Worm (Caenorhabditis elegans) whole organism, L3 larva: ENCODE results near the gene ace-3.

Source experiments
- ZK546.5 ChIP-seq: sonication (generic microtip); optimal IDR thresholded peaks from 2 replicates; lab custom pipeline; 2017; ENCODE audit warnings: missing biosample characterization, missing genetic modification characterization
- aly-2 ChIP-seq: fragments of 150-350 bp; optimal IDR thresholded peaks from 2 replicates; lab custom pipeline; 2014; ENCODE audit warnings: missing biosample characterization, missing genetic modification characterization
- ama-1 ChIP-seq: fragments of 150-350 bp; optimal IDR thresholded peaks from 2 replicates; lab custom pipeline; 2018
- ceh-16 ChIP-seq: sonication (generic microtip); optimal IDR thresholded peaks from 2 replicates; lab custom pipeline; 2017; ENCODE audit warnings: missing biosample characterization, missing genetic modification characterization
- ceh-28 ChIP-seq: fragments of 150-350 bp; optimal IDR thresholded peaks from 2 replicates; lab custom pipeline; 2014; ENCODE audit warnings: missing biosample characterization, missing genetic modification reagents, missing genetic modification characterization
- ceh-82 ChIP-seq: fragments of 150-350 bp; optimal IDR thresholded peaks from 2 replicates; lab custom pipeline; 2014; ENCODE audit warnings: missing biosample characterization, missing genetic modification characterization
- egl-27 ChIP-seq: sonication (generic microtip); optimal IDR thresholded peaks from 4 replicates; lab custom pipeline; 2017; ENCODE audit warnings: missing biosample characterization, missing genetic modification reagents, missing genetic modification characterization
- egl-5 ChIP-seq: fragments of 150-350 bp; optimal IDR thresholded peaks from 2 replicates; lab custom pipeline; 2017; ENCODE audit warnings: missing biosample characterization, missing genetic modification reagents, missing genetic modification characterization, inconsistent platforms
- elt-2 ChIP-seq: sonication (generic microtip); optimal IDR thresholded peaks from 2 replicates; lab custom pipeline; 2016; ENCODE audit warnings: missing genetic modification reagents, mild to moderate bottlenecking, missing genetic modification characterization, missing compliant biosample characterization
- eor-1 ChIP-seq, 2 experiments: fragments of 150-350 bp; optimal IDR thresholded peaks; 2 replicates each; lab custom pipeline; 2014 to 2018; ENCODE audit warnings: missing biosample characterization in 2 of 2, missing genetic modification characterization in 2 of 2
- fkh-10 ChIP-seq: sonication (generic microtip); optimal IDR thresholded peaks from 2 replicates; lab custom pipeline; 2017; ENCODE audit warnings: missing biosample characterization, missing genetic modification reagents, missing genetic modification characterization
- fkh-2 ChIP-seq: fragments of 150-350 bp; optimal IDR thresholded peaks from 2 replicates; lab custom pipeline; 2014; ENCODE audit warnings: missing biosample characterization, missing genetic modification reagents, missing genetic modification characterization
- fos-1 ChIP-seq: fragments of 150-350 bp; optimal IDR thresholded peaks from 2 replicates; lab custom pipeline; 2014; ENCODE audit warnings: missing biosample characterization, missing genetic modification characterization
- hmg-11 ChIP-seq: sonication (generic microtip); optimal IDR thresholded peaks from 2 replicates; lab custom pipeline; 2016; ENCODE audit warnings: missing genetic modification characterization, missing compliant biosample characterization
- lin-15B ChIP-seq: fragments of 150-350 bp; optimal IDR thresholded peaks from 2 replicates; lab custom pipeline; 2014; ENCODE audit warnings: missing biosample characterization, missing genetic modification characterization
- lin-39 ChIP-seq: fragments of 150-350 bp; optimal IDR thresholded peaks from 2 replicates; lab custom pipeline; 2018; ENCODE audit warnings: missing biosample characterization, missing genetic modification reagents, missing genetic modification characterization
- lsy-12 ChIP-seq: sonication (generic microtip); optimal IDR thresholded peaks from 2 replicates; lab custom pipeline; 2016; ENCODE audit warnings: mild to moderate bottlenecking, missing genetic modification characterization, missing compliant biosample characterization
- mdl-1 ChIP-seq: fragments of 150-350 bp; optimal IDR thresholded peaks from 2 replicates; lab custom pipeline; 2014; ENCODE audit warnings: missing biosample characterization, missing genetic modification characterization
- nfya-1 ChIP-seq: sonication (generic microtip); optimal IDR thresholded peaks from 2 replicates; lab custom pipeline; 2017; ENCODE audit warnings: missing genetic modification characterization, mild to moderate bottlenecking, missing compliant biosample characterization, antibody characterized with exemption, moderate library complexity; ENCODE audit not compliant: insufficient read depth
- nhr-11 ChIP-seq: fragments of 150-350 bp; optimal IDR thresholded peaks from 2 replicates; lab custom pipeline; 2014; ENCODE audit warnings: missing biosample characterization, missing genetic modification characterization
- nhr-12 ChIP-seq: fragments of 150-350 bp; optimal IDR thresholded peaks from 2 replicates; lab custom pipeline; 2014; ENCODE audit warnings: missing biosample characterization, missing genetic modification characterization
- nhr-237 ChIP-seq: fragments of 150-350 bp; optimal IDR thresholded peaks from 2 replicates; lab custom pipeline; 2014; ENCODE audit warnings: missing biosample characterization, missing genetic modification characterization
- nhr-28 ChIP-seq: fragments of 150-350 bp; optimal IDR thresholded peaks from 2 replicates; lab custom pipeline; 2014; ENCODE audit warnings: missing biosample characterization, missing genetic modification characterization
- nhr-43 ChIP-seq: sonication (generic microtip); optimal IDR thresholded peaks from 2 replicates; lab custom pipeline; 2016; ENCODE audit warnings: mild to moderate bottlenecking, missing genetic modification characterization, missing compliant biosample characterization; ENCODE audit not compliant: poor library complexity, severe bottlenecking
- nhr-76 ChIP-seq: fragments of 150-350 bp; sonication (generic microtip); optimal IDR thresholded peaks from 5 replicates; lab custom pipeline; 2014; ENCODE audit warnings: missing biosample characterization, missing genetic modification characterization
- nhr-77 ChIP-seq: fragments of 150-350 bp; optimal IDR thresholded peaks from 2 replicates; lab custom pipeline; 2014; ENCODE audit warnings: missing biosample characterization, missing genetic modification characterization
- pqm-1 ChIP-seq: fragments of 150-350 bp; optimal IDR thresholded peaks from 2 replicates; lab custom pipeline; 2017; ENCODE audit warnings: missing biosample characterization, missing genetic modification characterization, inconsistent platforms
- sea-2 ChIP-seq: fragments of 150-350 bp; sonication (generic microtip); optimal IDR thresholded peaks from 4 replicates; lab custom pipeline; 2014; ENCODE audit warnings: missing biosample characterization, missing genetic modification reagents, missing genetic modification characterization
- skn-1 ChIP-seq: fragments of 150-350 bp; optimal IDR thresholded peaks from 2 replicates; lab custom pipeline; 2014; ENCODE audit warnings: missing biosample characterization, missing genetic modification characterization
- snpc-4 ChIP-seq: fragments of 150-350 bp; optimal IDR thresholded peaks from 2 replicates; lab custom pipeline; 2014; ENCODE audit warnings: missing biosample characterization, missing genetic modification characterization
- tbx-2 ChIP-seq: sonication (generic microtip); optimal IDR thresholded peaks from 2 replicates; lab custom pipeline; 2016; ENCODE audit warnings: mild to moderate bottlenecking, missing genetic modification characterization, missing compliant biosample characterization
- unc-39 ChIP-seq: sonication (generic microtip); optimal IDR thresholded peaks from 4 replicates; lab custom pipeline; 2017; ENCODE audit warnings: missing biosample characterization, missing genetic modification characterization
- unc-62 ChIP-seq: fragments of 150-350 bp; sonication (generic microtip); optimal IDR thresholded peaks from 4 replicates; lab custom pipeline; 2014; ENCODE audit warnings: missing biosample characterization, missing genetic modification reagents, missing genetic modification characterization
- zag-1 ChIP-seq: fragments of 150-350 bp; optimal IDR thresholded peaks from 2 replicates; lab custom pipeline; 2014; ENCODE audit warnings: missing biosample characterization, missing genetic modification characterization
- ztf-4 ChIP-seq: fragments of 150-350 bp; optimal IDR thresholded peaks from 2 replicates; lab custom pipeline; 2014; ENCODE audit warnings: missing biosample characterization, missing genetic modification characterization

The ace-3 gene

ce11 chrII:14205335-14205734, at the start of gene ace-3:
Gene ace-3, plus strand, starts transcription at chrII:14205635.
- TF ChIP-seq fkh-10 (GFP tag; lab: Kevin White, UChicago) (no peak), aly-2 (tag; lab: Kevin White, UChicago) (no peak), skn-1 (tag; lab: Kevin White, UChicago) (no peak), nhr-237 (tag; lab: Kevin White, UChicago) (no peak), ceh-28 (no peak)

ce11 chrII:14165430-14165929, 40.0 kb upstream of the ace-3 start:
- TF ChIP-seq hmg-11 (no peak), skn-1 (tag; lab: Kevin White, UChicago) (no peak), nhr-11 (no peak), fkh-10 (GFP tag; lab: Kevin White, UChicago) (no peak), nhr-237 (tag; lab: Kevin White, UChicago) (no peak), ceh-16 (tag; lab: Kevin White, UChicago) (no peak), egl-27 (tag; lab: Kevin White, UChicago) (no peak), nhr-77 (no peak), nhr-76 (tag; lab: Kevin White, UChicago) (no peak), nhr-28 (tag; lab: Kevin White, UChicago) (no peak), ZK546.5 (tag; lab: Kevin White, UChicago) (no peak), fos-1 (tag; lab: Kevin White, UChicago) (no peak), lin-39 (tag; lab: Kevin White, UChicago) (no peak), ztf-4 (tag; lab: Kevin White, UChicago) (no peak), egl-5 (no peak), aly-2 (tag; lab: Kevin White, UChicago) (no peak)

ce11 chrII:14171558-14171957, 33.9 kb upstream of the ace-3 start, which contains the start of gene eat-2:
Gene eat-2, minus strand, starts transcription at chrII:14171658.
- TF ChIP-seq nfya-1 (tag; lab: Kevin White, UChicago) (no peak), nhr-43 (no peak), ceh-28 (no peak), unc-39 (tag; lab: Kevin White, UChicago) (no peak), ZK546.5 (tag; lab: Kevin White, UChicago) (no peak), nhr-12 (tag; lab: Kevin White, UChicago) (no peak), elt-2 (tag; lab: Kevin White, UChicago) (no peak), nhr-28 (tag; lab: Kevin White, UChicago) (no peak), nhr-77 (no peak), lsy-12 (no peak), zag-1 (tag; lab: Kevin White, UChicago) (no peak), eor-1 (tag; optimal IDR thresholded peaks at IDR 0.05; lab: Kevin White, UChicago) (no peak), ceh-16 (tag; lab: Kevin White, UChicago) (no peak)

DNA sequence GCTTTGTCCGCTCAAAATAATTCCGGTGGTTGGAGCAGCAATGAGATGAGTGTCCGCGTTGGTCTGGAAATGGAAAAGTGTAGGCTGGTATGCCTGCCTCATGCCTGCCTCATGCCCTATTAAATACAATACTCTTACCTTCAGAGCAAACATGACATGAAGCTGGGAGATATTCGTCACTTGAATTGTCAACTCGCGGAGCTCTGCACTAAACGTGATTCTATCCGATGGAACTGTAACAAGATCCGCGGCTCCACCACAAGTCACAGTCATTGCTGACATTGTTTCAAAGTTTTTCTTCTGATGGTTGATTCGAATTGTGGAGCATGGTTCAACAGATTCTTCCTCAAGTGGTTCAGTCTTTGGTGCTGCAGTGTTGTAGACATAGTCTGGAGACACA, 32.3 kb upstream of the ace-3 start:
- no peak for TF ChIP-seq zag-1 (tag; lab: Kevin White, UChicago)
- TF ChIP-seq fos-1 (tag; lab: Kevin White, UChicago): no peak
- TF ChIP-seq snpc-4 (tag; lab: Kevin White, UChicago): no peak
- no peak for TF ChIP-seq nhr-12 (tag; lab: Kevin White, UChicago)

DNA sequence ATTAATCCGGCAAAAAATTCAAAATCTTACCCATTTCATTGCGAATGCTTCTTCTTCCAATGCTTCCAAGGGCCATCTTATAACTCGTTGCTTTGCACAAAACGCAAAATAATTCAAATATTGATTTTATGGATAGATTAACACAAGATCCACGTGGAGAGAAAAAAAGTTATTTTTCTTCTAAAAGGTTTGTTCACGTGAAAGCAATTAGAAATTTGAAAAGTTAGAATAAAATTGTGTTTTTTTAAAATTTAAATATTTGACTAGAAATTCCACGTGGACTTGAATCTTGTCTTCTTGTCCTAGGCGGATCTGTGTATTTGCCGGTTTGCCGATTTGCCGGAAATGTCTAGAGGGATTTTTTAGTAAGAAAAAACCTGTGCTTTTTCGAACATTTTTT, 30.3 kb upstream of the ace-3 start, which contains the start of gene Y48B6A.5:
Y48B6A.5 (minus strand) TSS at position 101 of the 400 bp plus-strand sequence.
- TF ChIP-seq ZK546.5 (tag; lab: Kevin White, UChicago) (no peak), sea-2 (GFP tag; lab: Kevin White, UChicago) (no peak), lin-15B (tag; lab: Kevin White, UChicago) (no peak), eor-1 (tag; optimal IDR thresholded peaks at IDR 0.05; lab: Kevin White, UChicago) (no peak), nhr-77 (no peak), egl-27 (tag; lab: Kevin White, UChicago) (no peak), zag-1 (tag; lab: Kevin White, UChicago) (no peak), nhr-12 (tag; lab: Kevin White, UChicago) (no peak), egl-5 (no peak), hmg-11 (no peak), nhr-43 (no peak), unc-39 (tag; lab: Kevin White, UChicago) (no peak)

DNA sequence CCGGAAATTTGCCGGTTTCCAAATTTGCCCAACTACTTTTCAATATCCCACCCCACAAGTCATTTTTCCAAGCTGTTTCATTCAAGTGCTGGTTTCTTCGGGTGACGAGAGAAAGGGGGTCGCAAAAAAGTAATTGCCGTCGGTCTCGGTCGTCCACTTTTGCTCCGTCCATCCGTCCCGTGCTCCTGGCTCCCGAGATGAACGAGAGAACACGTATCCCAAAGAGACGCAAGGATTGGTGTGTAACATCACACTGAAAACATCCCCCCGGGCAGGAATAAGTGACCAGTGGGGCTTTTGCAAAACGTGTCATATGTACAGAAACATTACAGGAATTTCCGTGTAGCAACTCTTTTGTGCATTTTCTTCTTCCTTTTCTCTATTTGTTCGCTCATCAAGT, 28.8 kb upstream of the ace-3 start:
- TF ChIP-seq ztf-4 (tag; lab: Kevin White, UChicago): no peak
- TF ChIP-seq nhr-76 (tag; lab: Kevin White, UChicago): no peak
- no peak for TF ChIP-seq unc-62 (GFP tag; lab: Kevin White, UChicago)
- TF ChIP-seq lsy-12: no peak
- TF ChIP-seq mdl-1 (tag; lab: Kevin White, UChicago): no peak
- no peak for TF ChIP-seq nhr-28 (tag; lab: Kevin White, UChicago)
- no peak for TF ChIP-seq pqm-1 (tag; lab: Kevin White, UChicago)
- TF ChIP-seq ceh-82 (tag; lab: Kevin White, UChicago): no peak
- TF ChIP-seq fkh-2: no peak
- TF ChIP-seq ZK546.5 (tag; lab: Kevin White, UChicago): no peak
- no peak for TF ChIP-seq tbx-2 (tag; lab: Kevin White, UChicago)
- TF ChIP-seq nhr-77: no peak
- TF ChIP-seq sea-2 (GFP tag; lab: Kevin White, UChicago): no peak
- no peak for TF ChIP-seq ama-1
- no peak for TF ChIP-seq ceh-28
